Worm (Caenorhabditis elegans): Measurements from ENCODE around the gene Y37A1B.7.

- TF ChIP-seq egl-18 (GFP tag; IDR thresholded peaks at IDR 0.05) (no peak), B0336.3 (GFP tag; IDR thresholded peaks at IDR 0.05) (no peak), pha-4 (tag; optimal IDR thresholded peaks at IDR 0.05) (no peak), unc-62 (GFP tag; optimal IDR thresholded peaks at IDR 0.05) (no peak), Y53F4B.3 (GFP tag; IDR thresholded peaks at IDR 0.05) (no peak), lin-35 (GFP tag; optimal IDR thresholded peaks at IDR 0.05) (no peak), let-526 (GFP tag; IDR thresholded peaks at IDR 0.05) (no peak), Y56A3A.18 (GFP tag; IDR thresholded peaks at IDR 0.05) (no peak), nfya-1 (tag; optimal IDR thresholded peaks at IDR 0.05; ENCODE audit: borderline replicate concordance, insufficient read depth) (no peak), unc-130 (GFP tag; optimal IDR thresholded peaks at IDR 0.05) (no peak), mel-28 (tag; optimal IDR thresholded peaks at IDR 0.05; ENCODE audit: borderline replicate concordance) (no peak), rpc-1 (optimal IDR thresholded peaks at IDR 0.05) (no peak), rpc-1 (tag; optimal IDR thresholded peaks at IDR 0.05) (no peak), let-607 (tag; optimal IDR thresholded peaks at IDR 0.05) (no peak), nhr-80 (tag; optimal IDR thresholded peaks at IDR 0.05) (no peak)
These were observed 33.6 kb upstream of the Y37A1B.7 start, which contains the start of gene cfp-1 for ce11 chrIV:14077135-14077534.

Measured in whole organism, young adult.